Worm (Caenorhabditis elegans) whole organism, L1 larva: ENCODE results near the gene act-3.

Experiments
- C16A3.4 ChIP-seq: fragments of 150-350 bp; optimal IDR thresholded peaks from 2 replicates; lab custom pipeline; 2014; ENCODE audit warnings: missing biosample characterization, missing genetic modification characterization
- alr-1 ChIP-seq: fragments of 200-800 bp; sonication (Bioruptor generic); optimal IDR thresholded peaks from 2 replicates; lab custom pipeline; 2018; ENCODE audit warnings: borderline replicate concordance, mild to moderate bottlenecking, missing genetic modification characterization, missing compliant biosample characterization
- aly-2 ChIP-seq: fragments of 150-350 bp; optimal IDR thresholded peaks from 2 replicates; lab custom pipeline; 2014; ENCODE audit warnings: missing biosample characterization, missing genetic modification characterization
- blmp-1 ChIP-seq: fragments of 150-350 bp; optimal IDR thresholded peaks from 2 replicates; lab custom pipeline; 2014; ENCODE audit warnings: missing biosample characterization, missing genetic modification characterization
- ces-1 ChIP-seq: fragments of 150-350 bp; optimal IDR thresholded peaks from 2 replicates; lab custom pipeline; 2014; ENCODE audit warnings: missing biosample characterization, missing genetic modification reagents, missing genetic modification characterization
- dpl-1 ChIP-seq, 3 experiments: fragments of 150-350 bp in 2 of 3; sonication (generic microtip) in 1 of 3; optimal IDR thresholded peaks; 2 replicates each; lab custom pipeline; 2014 to 2017; ENCODE audit warnings: missing biosample characterization in 3 of 3, missing genetic modification characterization in 3 of 3, missing genetic modification reagents in 3 of 3
- dsc-1 ChIP-seq: sonication (generic microtip); optimal IDR thresholded peaks from 2 replicates; lab custom pipeline; 2016; ENCODE audit warnings: mild to moderate bottlenecking, missing genetic modification characterization, missing compliant biosample characterization
- efl-1 ChIP-seq, 4 experiments: fragments of 150-350 bp; optimal IDR thresholded peaks in 3 of 4; peaks in 1 of 4; 1 replicate in 1 of 4; 2 replicates in 3 of 4; lab custom pipeline; 2014; ENCODE audit warnings: missing biosample characterization in 2 of 4, missing genetic modification characterization in 2 of 4, missing genetic modification reagents in 2 of 4
- efl-3 ChIP-seq: fragments of 200-800 bp; sonication (Bioruptor generic); optimal IDR thresholded peaks from 2 replicates; lab custom pipeline; 2018; ENCODE audit warnings: mild to moderate bottlenecking, missing genetic modification characterization, missing compliant biosample characterization
- egl-13 ChIP-seq: sonication (generic microtip); optimal IDR thresholded peaks from 2 replicates; lab custom pipeline; 2016; ENCODE audit warnings: missing genotype, missing genetic modification reagents, missing genetic modification characterization, missing compliant biosample characterization
- elt-2 ChIP-seq: sonication (generic microtip); optimal IDR thresholded peaks from 2 replicates; lab custom pipeline; 2016; ENCODE audit warnings: missing genetic modification characterization, mild to moderate bottlenecking, inconsistent platforms, missing compliant biosample characterization, missing genetic modification reagents
- elt-3 ChIP-seq, 6 experiments: fragments of 150-350 bp in 1 of 6; sonication (generic microtip); optimal IDR thresholded peaks; 2 replicates each; lab custom pipeline; 2017 to 2018; ENCODE audit warnings: missing biosample characterization in 6 of 6, missing genetic modification characterization in 6 of 6, inconsistent platforms in 1 of 6
- fkh-8 ChIP-seq: sonication (generic microtip); optimal IDR thresholded peaks from 2 replicates; lab custom pipeline; 2016; ENCODE audit warnings: mild to moderate bottlenecking, missing genetic modification characterization, missing compliant biosample characterization
- fos-1 ChIP-seq: fragments of 150-350 bp; optimal IDR thresholded peaks from 2 replicates; lab custom pipeline; 2014; ENCODE audit warnings: missing biosample characterization, missing genetic modification characterization
- grh-1 ChIP-seq: fragments of 200-800 bp; sonication (Bioruptor generic); IDR thresholded peaks from 2 replicates; pipeline ENCODE4 v1.3.6; 2022; ENCODE audit warnings: missing genetic modification reagents, missing genetic modification characterization, missing compliant biosample characterization
- hlh-17 ChIP-seq: fragments of 200-800 bp; sonication (Bioruptor generic); optimal IDR thresholded peaks from 2 replicates; lab custom pipeline; 2018; ENCODE audit warnings: missing genetic modification characterization, mild to moderate bottlenecking, missing compliant biosample characterization, moderate library complexity, borderline replicate concordance
- jun-1 ChIP-seq: fragments of 150-350 bp; optimal IDR thresholded peaks from 2 replicates; lab custom pipeline; 2014; ENCODE audit warnings: missing biosample characterization, missing genetic modification reagents, missing genetic modification characterization
- lin-14 ChIP-seq: fragments of 200-800 bp; sonication (Bioruptor generic); optimal IDR thresholded peaks from 2 replicates; lab custom pipeline; 2018; ENCODE audit warnings: mild to moderate bottlenecking, missing genetic modification characterization, moderate library complexity, missing compliant biosample characterization
- lin-35 ChIP-seq, 2 experiments: fragments of 150-350 bp; optimal IDR thresholded peaks; 2 replicates each; lab custom pipeline; 2014; ENCODE audit warnings: missing biosample characterization in 2 of 2, missing genetic modification characterization in 2 of 2, missing genetic modification reagents in 2 of 2
- nhr-12 ChIP-seq: sonication (generic microtip); optimal IDR thresholded peaks from 2 replicates; lab custom pipeline; 2017; ENCODE audit warnings: missing biosample characterization, missing genetic modification characterization
- nhr-19 ChIP-seq: fragments of 200-800 bp; sonication (Bioruptor generic); conservative IDR thresholded peaks from 2 replicates; pipeline ENCODE4 v1.3.6; 2022; ENCODE audit warnings: missing genetic modification characterization, missing compliant biosample characterization
- nhr-20 ChIP-seq: sonication (generic microtip); optimal IDR thresholded peaks from 2 replicates; lab custom pipeline; 2016; ENCODE audit warnings: mild to moderate bottlenecking, missing genetic modification characterization, missing compliant biosample characterization
- nhr-237 ChIP-seq: fragments of 150-350 bp; optimal IDR thresholded peaks from 2 replicates; lab custom pipeline; 2014; ENCODE audit warnings: missing biosample characterization, missing genetic modification characterization
- nhr-47 ChIP-seq: sonication (generic microtip); optimal IDR thresholded peaks from 2 replicates; lab custom pipeline; 2016; ENCODE audit warnings: mild to moderate bottlenecking, missing genetic modification characterization, moderate library complexity, missing compliant biosample characterization
- nhr-71 ChIP-seq: sonication (generic microtip); optimal IDR thresholded peaks from 2 replicates; lab custom pipeline; 2016; ENCODE audit warnings: mild to moderate bottlenecking, missing genetic modification characterization, moderate library complexity, missing compliant biosample characterization
- nhr-85 ChIP-seq: sonication (generic microtip); peaks from one replicate; lab custom pipeline; 2016; ENCODE audit warnings: missing genetic modification characterization, inconsistent platforms, missing compliant biosample characterization
- nhr-90 ChIP-seq: sonication (generic microtip); optimal IDR thresholded peaks from 2 replicates; lab custom pipeline; 2016; ENCODE audit warnings: mild to moderate bottlenecking, missing genetic modification characterization, missing compliant biosample characterization; ENCODE audit not compliant: poor library complexity
- pqm-1 ChIP-seq: sonication (generic microtip); optimal IDR thresholded peaks from 3 replicates; lab custom pipeline; 2017; ENCODE audit warnings: missing biosample characterization, missing genetic modification characterization
- sptf-1 ChIP-seq: fragments of 150-350 bp; optimal IDR thresholded peaks from 2 replicates; lab custom pipeline; 2014; ENCODE audit warnings: missing biosample characterization, missing genetic modification characterization
- sup-37 ChIP-seq: fragments of 200-800 bp; sonication (Bioruptor generic); optimal IDR thresholded peaks from 2 replicates; lab custom pipeline; 2018; ENCODE audit warnings: mild to moderate bottlenecking, missing genetic modification characterization, missing compliant biosample characterization
- swsn-7 ChIP-seq: sonication (generic microtip); optimal IDR thresholded peaks from 2 replicates; lab custom pipeline; 2016; ENCODE audit warnings: missing genetic modification characterization, missing compliant biosample characterization
- tbx-2 ChIP-seq: sonication (generic microtip); optimal IDR thresholded peaks from 2 replicates; lab custom pipeline; 2016; ENCODE audit warnings: missing genetic modification characterization, missing compliant biosample characterization
- tlp-1 ChIP-seq: fragments of 150-350 bp; optimal IDR thresholded peaks from 2 replicates; lab custom pipeline; 2014; ENCODE audit warnings: missing biosample characterization, missing genetic modification characterization
- unc-130 ChIP-seq: fragments of 150-350 bp; optimal IDR thresholded peaks from 2 replicates; lab custom pipeline; 2017; ENCODE audit warnings: missing biosample characterization, missing genetic modification characterization, inconsistent platforms
- unc-30 ChIP-seq: sonication (generic microtip); optimal IDR thresholded peaks from 2 replicates; lab custom pipeline; 2017; ENCODE audit warnings: missing biosample characterization, missing genetic modification characterization

Gene act-3

DNA sequence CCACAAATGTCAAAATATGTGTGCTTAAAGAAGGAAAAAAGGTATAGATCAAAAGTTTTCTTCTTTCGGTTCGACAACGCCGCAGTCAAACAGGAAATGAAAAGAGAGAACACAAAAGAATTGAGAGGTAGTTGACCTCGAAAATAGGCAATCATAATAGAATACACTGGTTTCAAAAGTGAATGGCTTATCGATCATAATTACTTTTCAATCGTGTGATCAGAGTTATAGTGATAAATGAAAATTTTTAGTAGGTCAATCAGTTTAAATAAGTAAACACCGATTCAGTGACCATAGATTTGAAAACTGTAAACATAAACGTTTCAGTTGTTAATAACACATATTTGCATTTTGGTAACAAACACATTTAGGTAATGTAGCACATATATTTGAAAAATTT, 3.9 kb downstream of the act-3 start:
- peak; percentile 20 for TF ChIP-seq C16A3.4
- TF ChIP-seq lin-35 (GFP tag; optimal IDR thresholded peaks at IDR 0.05; lab: Kevin White, UChicago) = peak in 1 of 2 experiments; percentile 18
- peak; percentile 63 for TF ChIP-seq lin-14
- no peak for TF ChIP-seq sptf-1 (tag; lab: Kevin White, UChicago)
- TF ChIP-seq elt-2 (tag; lab: Kevin White, UChicago) = peak; percentile 25
- peak; percentile 16 for TF ChIP-seq nhr-20 (tag; lab: Kevin White, UChicago)
- TF ChIP-seq nhr-85 (tag; lab: Kevin White, UChicago) = peak; percentile 73
- peak; percentile 58 for TF ChIP-seq blmp-1 (tag; lab: Kevin White, UChicago)
- no peak for TF ChIP-seq aly-2
- no peak for TF ChIP-seq swsn-7 (tag; lab: Kevin White, UChicago)

DNA sequence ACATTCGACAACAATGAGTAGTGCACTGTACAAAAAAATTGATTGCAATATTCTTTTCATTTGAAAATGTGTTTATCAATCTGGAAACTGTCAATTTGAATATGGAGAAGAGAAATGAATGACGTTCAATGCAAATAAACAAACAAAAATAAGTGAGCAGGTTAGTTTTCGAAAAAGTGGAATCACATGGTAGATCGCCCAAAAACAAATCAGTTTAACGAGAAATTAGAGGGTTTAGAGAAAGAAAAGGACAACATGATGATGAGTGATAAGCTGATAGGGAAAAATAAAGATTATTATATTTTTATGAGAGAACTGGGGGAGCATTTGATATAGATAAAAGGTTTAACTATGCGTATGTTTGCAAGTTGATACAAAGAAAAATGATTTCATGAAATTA, 5.0 kb downstream of the act-3 start, which contains the start of gene T04C12.8:
TSS of gene T04C12.8 (minus strand) at position 82 of the 400 bp plus-strand sequence.
- TF ChIP-seq egl-13 (tag; lab: Kevin White, UChicago) = peak; percentile 23
- TF ChIP-seq sup-37 (GFP tag; lab: Kevin White, UChicago) = no peak
- TF ChIP-seq jun-1 (tag; lab: Kevin White, UChicago) = peak; percentile 48
- TF ChIP-seq blmp-1 (tag; lab: Kevin White, UChicago) = peak; percentile 3
- TF ChIP-seq nhr-71 = peak; percentile 51
- no peak for TF ChIP-seq nhr-237 (tag; lab: Kevin White, UChicago)
- TF ChIP-seq grh-1 (GFP tag; lab: Robert Waterston, UW) = no peak
- TF ChIP-seq hlh-17 (GFP tag; lab: Kevin White, UChicago) = no peak
- TF ChIP-seq unc-130 (tag; lab: Kevin White, UChicago) = no peak
- TF ChIP-seq elt-3 (tag; optimal IDR thresholded peaks at IDR 0.05; lab: Kevin White, UChicago) = peak in 1 of 6 experiments; percentile 4
- TF ChIP-seq lin-14 = peak; percentile 49
- no peak for TF ChIP-seq efl-3 (GFP tag; lab: Kevin White, UChicago)
- peak; percentile 35 for TF ChIP-seq nhr-90 (tag; lab: Kevin White, UChicago)
- no peak for TF ChIP-seq alr-1
- TF ChIP-seq elt-2 (tag; lab: Kevin White, UChicago) = peak; percentile 98
- peak; percentile 28 for TF ChIP-seq nhr-85 (tag; lab: Kevin White, UChicago)
- TF ChIP-seq dsc-1 (tag; lab: Kevin White, UChicago) = peak; percentile 78
- no peak for TF ChIP-seq dpl-1 (GFP tag; optimal IDR thresholded peaks at IDR 0.05; lab: Kevin White, UChicago)
- TF ChIP-seq nhr-19 (GFP tag; lab: Robert Waterston, UW) = 0 out of 2 replicates have a peak, but pooled peaks have one; percentile 10
- peak; percentile 25 for TF ChIP-seq nhr-20 (tag; lab: Kevin White, UChicago)
- TF ChIP-seq unc-30 = no peak
- no peak for TF ChIP-seq nhr-12 (tag; lab: Kevin White, UChicago)
- peak; percentile 5 for TF ChIP-seq nhr-47 (tag; lab: Kevin White, UChicago)
- peak in 1 of 2 experiments; percentile 41 for TF ChIP-seq lin-35 (GFP tag; optimal IDR thresholded peaks at IDR 0.05; lab: Kevin White, UChicago)
- TF ChIP-seq pqm-1 = peak; percentile 24
- no peak for TF ChIP-seq efl-1 (optimal IDR thresholded peaks at IDR 0.05; lab: Kevin White, UChicago)
- TF ChIP-seq efl-1 (GFP tag; optimal IDR thresholded peaks at IDR 0.05 in 1 of 2; lab: Kevin White, UChicago) = peak in 1 of 2 experiments; percentile 27
- TF ChIP-seq tlp-1 = peak; percentile 48
- TF ChIP-seq ces-1 = no peak

DNA sequence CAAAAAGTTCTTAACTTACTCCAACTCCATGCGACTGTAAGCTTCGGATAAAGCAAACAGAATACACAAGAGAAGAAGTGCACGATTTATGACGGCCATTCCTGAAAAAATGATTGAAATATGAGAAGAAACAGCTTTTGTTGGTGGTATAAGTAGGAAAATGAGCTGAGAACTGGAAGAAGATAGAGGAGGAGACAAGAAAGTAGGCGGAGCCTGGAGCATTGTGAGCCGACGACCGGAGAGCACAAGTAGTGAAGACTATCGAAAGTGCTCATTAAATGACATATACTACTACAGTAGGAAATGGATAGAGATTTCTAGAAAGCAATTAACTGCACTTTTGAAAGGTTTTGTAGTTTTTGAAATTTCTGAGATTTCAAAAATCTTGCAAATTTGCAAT, 8.8 kb downstream of the act-3 start, which contains the start of gene nlp-80:
TSS of gene nlp-80 (minus strand) at position 101 of the 400 bp plus-strand sequence.
- TF ChIP-seq fos-1 (tag; lab: Kevin White, UChicago) (no peak), fkh-8 (peak; percentile 6), tbx-2 (tag; lab: Kevin White, UChicago) (no peak)

ce11 chrV:11063115-11063514, 11.2 kb downstream of the act-3 start, which contains the start of gene T04C12.9:
T04C12.9 (minus strand) TSS chrV:11063215.
- no peak for TF ChIP-seq sup-37 (GFP tag; lab: Kevin White, UChicago)
- TF ChIP-seq C16A3.4 = no peak
- no peak for TF ChIP-seq nhr-12 (tag; lab: Kevin White, UChicago)
